Fruit fly (Drosophila melanogaster) whole organism, adult: Measurements from ENCODE around the gene Theg.

Experiments
- CG11617 ChIP-seq: fragments of 200-800 bp; sonication (Bioruptor generic); optimal IDR thresholded peaks from 2 replicates; lab custom pipeline; 2017; ENCODE audit warnings: mild to moderate bottlenecking, missing biosample characterization, missing genetic modification reagents, missing genetic modification characterization
- CG12768 ChIP-seq: fragments of 200-800 bp; sonication (Bioruptor generic); optimal IDR thresholded peaks from 2 replicates; lab custom pipeline; 2017; ENCODE audit warnings: missing biosample characterization, missing genetic modification characterization, mild to moderate bottlenecking, moderate library complexity, missing genetic modification reagents
- CG14711 ChIP-seq: fragments of 200-800 bp; sonication (Bioruptor generic); optimal IDR thresholded peaks from 2 replicates; lab custom pipeline; 2018; ENCODE audit warnings: missing biosample characterization, mild to moderate bottlenecking, missing genetic modification characterization, moderate library complexity
- CG33017 ChIP-seq: fragments of 200-800 bp; sonication (Bioruptor generic); optimal IDR thresholded peaks from 2 replicates; lab custom pipeline; 2018; ENCODE audit warnings: missing biosample characterization, mild to moderate bottlenecking, missing genetic modification characterization, moderate library complexity
- CG7045 ChIP-seq: fragments of 200-800 bp; sonication (Bioruptor generic); optimal IDR thresholded peaks from 2 replicates; lab custom pipeline; 2017; ENCODE audit warnings: missing biosample characterization, mild to moderate bottlenecking, missing genetic modification characterization
- Clk ChIP-seq: fragments of 200-800 bp; sonication (Bioruptor generic); optimal IDR thresholded peaks from 2 replicates; lab custom pipeline; 2017; ENCODE audit warnings: missing biosample characterization, missing genetic modification characterization
- Crg-1 ChIP-seq: fragments of 200-800 bp; sonication (Bioruptor generic); optimal IDR thresholded peaks from 2 replicates; lab custom pipeline; 2016; ENCODE audit warnings: missing biosample characterization, missing genetic modification characterization
- bab1 ChIP-seq: fragments of 200-800 bp; sonication (Bioruptor generic); optimal IDR thresholded peaks from 3 replicates; lab custom pipeline; 2019; ENCODE audit warnings: missing biosample characterization, mild to moderate bottlenecking, missing genetic modification characterization, moderate library complexity
- cic ChIP-seq: fragments of 200-800 bp; sonication (Bioruptor generic); optimal IDR thresholded peaks from 2 replicates; lab custom pipeline; 2017; ENCODE audit warnings: missing biosample characterization, mild to moderate bottlenecking, missing genetic modification characterization, moderate library complexity
- cnc ChIP-seq, 2 experiments: fragments of >200 bp; optimal IDR thresholded peaks; 2 replicates each; lab custom pipeline; 2017
- tj ChIP-seq: fragments of 200-800 bp; sonication (Bioruptor generic); optimal IDR thresholded peaks from 3 replicates; lab custom pipeline; 2017; ENCODE audit warnings: missing biosample characterization, mild to moderate bottlenecking, missing genetic modification characterization, moderate library complexity
- toe ChIP-seq: fragments of 200-800 bp; sonication (Bioruptor generic); optimal IDR thresholded peaks from 2 replicates; lab custom pipeline; 2016; ENCODE audit warnings: missing biosample characterization, missing genetic modification characterization

DNA sequence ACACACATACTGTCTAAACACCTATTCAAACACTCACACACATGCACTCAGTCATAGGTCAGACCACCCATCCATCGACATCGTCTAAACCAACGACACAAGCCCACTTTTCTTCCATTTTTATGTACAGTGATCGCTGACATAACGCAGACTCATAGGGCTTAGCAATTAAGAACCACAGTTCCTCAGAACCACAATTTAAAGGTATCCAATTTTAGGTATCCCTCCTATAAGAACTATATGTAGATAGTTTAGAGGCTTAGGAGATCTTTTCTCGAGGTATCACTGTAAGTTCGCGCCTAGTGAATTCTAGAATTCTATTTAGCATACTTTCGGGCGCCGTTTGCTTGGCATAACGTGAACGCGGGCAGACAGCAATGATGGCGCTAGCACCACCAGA lies 21.6 kb upstream of the Theg start:
- TF ChIP-seq cic (GFP tag; lab: Kevin White, UChicago) (no peak), CG33017 (tag; lab: Kevin White, UChicago) (peak; percentile 55), tj (GFP tag; lab: Kevin White, UChicago) (no peak), Crg-1 (GFP tag; lab: Kevin White, UChicago) (no peak), toe (GFP tag; lab: Kevin White, UChicago) (peak; percentile 47), Clk (GFP tag; lab: Kevin White, UChicago) (peak; percentile 57), CG12768 (GFP tag; lab: Kevin White, UChicago) (peak; percentile 65), CG14711 (tag; lab: Kevin White, UChicago) (peak; percentile 65), CG7045 (peak; percentile 67), bab1 (GFP tag; lab: Kevin White, UChicago) (no peak), cnc (optimal IDR thresholded peaks at IDR 0.05; lab: Kevin White, UChicago) (no peak), CG11617 (no peak)
